Worm (Caenorhabditis elegans) whole organism, early embryonic: ENCODE measurements around the gene Y11D7A.10.

ENCODE experiments used
- B0310.2 ChIP-seq: sonication (generic microtip); optimal IDR thresholded peaks from 2 replicates; lab custom pipeline; 2016; ENCODE audit warnings: mild to moderate bottlenecking, missing genetic modification characterization, missing compliant biosample characterization
- ama-1 ChIP-seq: fragments of 150-350 bp; optimal IDR thresholded peaks from 2 replicates; lab custom pipeline; 2014
- ceh-13 ChIP-seq: fragments of 200-800 bp; sonication (Bioruptor generic); optimal IDR thresholded peaks from 2 replicates; lab custom pipeline; 2018; ENCODE audit warnings: mild to moderate bottlenecking, missing genetic modification characterization, missing compliant biosample characterization
- flt-1 ChIP-seq: fragments of 200-800 bp; sonication (Bioruptor generic); IDR thresholded peaks from 2 replicates; pipeline ENCODE4 v1.3.6; 2022; ENCODE audit warnings: missing genetic modification characterization, missing compliant biosample characterization
- hmbx-1 ChIP-seq: sonication (generic microtip); optimal IDR thresholded peaks from 2 replicates; lab custom pipeline; 2016; ENCODE audit warnings: mild to moderate bottlenecking, missing genetic modification characterization, missing compliant biosample characterization
- hnd-1 ChIP-seq: sonication (generic microtip); optimal IDR thresholded peaks from 2 replicates; lab custom pipeline; 2016; ENCODE audit warnings: missing genetic modification characterization, missing compliant biosample characterization
- scrt-1 ChIP-seq: fragments of 200-800 bp; sonication (Bioruptor generic); IDR thresholded peaks from 2 replicates; pipeline ENCODE4 v1.3.6; 2022; ENCODE audit warnings: missing genetic modification characterization, missing compliant biosample characterization
- tra-4 ChIP-seq: sonication (generic microtip); optimal IDR thresholded peaks from 2 replicates; lab custom pipeline; 2017; ENCODE audit warnings: missing genetic modification characterization, missing compliant biosample characterization

- TF ChIP-seq ceh-13 (GFP tag; lab: Kevin White, UChicago) (no peak), flt-1 (GFP tag; lab: Robert Waterston, UW) (no peak), hnd-1 (tag; lab: Kevin White, UChicago) (no peak), ama-1 (no peak), tra-4 (tag; lab: Kevin White, UChicago) (no peak), B0310.2 (no peak), scrt-1 (GFP tag; lab: Robert Waterston, UW) (no peak), hmbx-1 (tag; lab: Kevin White, UChicago) (no peak)
Observed at ce11 chrIV:9259687-9260086, at the start of gene Y11D7A.10.
